Worm (Caenorhabditis elegans) whole organism, early embryonic: Measurements from ENCODE around the gene rpn-6.1.
A peak's percentile ranks its signal among the peaks of the same experiment; 100 is the strongest.

Source experiments
- B0310.2 ChIP-seq: sonication (generic microtip); optimal IDR thresholded peaks from 2 replicates; lab custom pipeline; 2016; ENCODE audit warnings: mild to moderate bottlenecking, missing genetic modification characterization, missing compliant biosample characterization
- F13C5.2 ChIP-seq: sonication (generic microtip); optimal IDR thresholded peaks from 2 replicates; lab custom pipeline; 2017; ENCODE audit warnings: mild to moderate bottlenecking, missing genetic modification characterization, inconsistent platforms, missing compliant biosample characterization
- aly-1 ChIP-seq: sonication (generic microtip); optimal IDR thresholded peaks from 2 replicates; lab custom pipeline; 2016; ENCODE audit warnings: missing genetic modification characterization, missing compliant biosample characterization
- ama-1 ChIP-seq: fragments of 150-350 bp; optimal IDR thresholded peaks from 2 replicates; lab custom pipeline; 2014
- ceh-13 ChIP-seq: fragments of 200-800 bp; sonication (Bioruptor generic); optimal IDR thresholded peaks from 2 replicates; lab custom pipeline; 2018; ENCODE audit warnings: mild to moderate bottlenecking, missing genetic modification characterization, missing compliant biosample characterization
- ceh-36 ChIP-seq: sonication (generic microtip); optimal IDR thresholded peaks from 2 replicates; lab custom pipeline; 2016; ENCODE audit warnings: missing genetic modification characterization, inconsistent platforms, missing compliant biosample characterization
- ets-7 ChIP-seq: sonication (generic microtip); optimal IDR thresholded peaks from 2 replicates; lab custom pipeline; 2016; ENCODE audit warnings: missing genotype, missing genetic modification characterization, missing compliant biosample characterization
- flt-1 ChIP-seq: fragments of 200-800 bp; sonication (Bioruptor generic); IDR thresholded peaks from 2 replicates; pipeline ENCODE4 v1.3.6; 2022; ENCODE audit warnings: missing genetic modification characterization, missing compliant biosample characterization
- hmg-4 ChIP-seq: fragments of 200-800 bp; sonication (Bioruptor generic); optimal IDR thresholded peaks from 2 replicates; lab custom pipeline; 2018; ENCODE audit warnings: mild to moderate bottlenecking, missing genetic modification characterization, missing compliant biosample characterization
- pes-1 ChIP-seq: fragments of 200-800 bp; sonication (Bioruptor generic); IDR thresholded peaks from 2 replicates; pipeline ENCODE4 v1.3.6; 2022; ENCODE audit warnings: missing genetic modification reagents, missing genetic modification characterization, missing compliant biosample characterization
- scrt-1 ChIP-seq: fragments of 200-800 bp; sonication (Bioruptor generic); IDR thresholded peaks from 2 replicates; pipeline ENCODE4 v1.3.6; 2022; ENCODE audit warnings: missing genetic modification characterization, missing compliant biosample characterization
- tbx-37 ChIP-seq: fragments of 200-800 bp; sonication (Bioruptor generic); conservative IDR thresholded peaks from 2 replicates; pipeline ENCODE4 v1.3.6; 2022; ENCODE audit warnings: missing genetic modification reagents, missing genetic modification characterization, missing compliant biosample characterization
- tra-4 ChIP-seq: sonication (generic microtip); optimal IDR thresholded peaks from 2 replicates; lab custom pipeline; 2017; ENCODE audit warnings: missing genetic modification characterization, missing compliant biosample characterization

DNA sequence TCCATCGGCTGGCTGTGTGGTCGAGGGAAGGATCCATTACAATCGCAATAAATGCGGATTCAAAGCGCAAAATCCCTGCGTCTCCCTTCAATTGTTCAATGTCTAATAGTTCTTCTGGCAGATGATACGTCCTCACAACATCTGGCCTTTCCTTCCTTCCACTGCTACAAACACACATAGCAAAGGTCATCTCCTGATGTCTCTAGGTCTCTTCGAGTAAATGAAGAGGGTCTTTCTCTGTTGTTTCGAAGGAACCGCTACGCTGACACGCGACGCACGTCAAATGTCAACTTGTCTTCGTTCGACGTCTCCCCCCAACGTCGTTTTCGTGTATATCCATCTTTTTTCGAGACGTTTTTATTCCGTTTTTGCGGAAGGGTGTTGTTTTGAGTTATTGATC is 17.1 kb upstream of the rpn-6.1 start:
- TF ChIP-seq ama-1 (lab: Kevin White, UChicago), result no peak
- TF ChIP-seq ceh-36 (tag; lab: Kevin White, UChicago), result no peak
- no peak; the same call in 1 of the 2 replicates for TF ChIP-seq flt-1 (GFP tag; lab: Robert Waterston, UW)
- TF ChIP-seq ets-7 (tag; lab: Kevin White, UChicago), result no peak
- no peak for TF ChIP-seq aly-1 (tag; lab: Kevin White, UChicago)
- TF ChIP-seq B0310.2, result no peak
- TF ChIP-seq hmg-4 (GFP tag; lab: Kevin White, UChicago), result peak; percentile 80
- TF ChIP-seq ceh-13 (GFP tag; lab: Kevin White, UChicago), result no peak
- 0 out of 2 replicates have a peak, but pooled peaks have one; percentile 7 for TF ChIP-seq scrt-1 (GFP tag; lab: Robert Waterston, UW)
- no peak for TF ChIP-seq tra-4 (tag; lab: Kevin White, UChicago)
- TF ChIP-seq pes-1 (GFP tag; lab: Robert Waterston, UW), result no peak
- TF ChIP-seq tbx-37 (GFP tag; lab: Robert Waterston, UW), result no peak
- TF ChIP-seq F13C5.2 (tag; lab: Kevin White, UChicago), result no peak
